Fruit fly (Drosophila melanogaster) whole organism, pupa: ENCODE results near the gene CG9213.
A peak's percentile ranks its signal among the peaks of the same experiment; 100 is the strongest.

Experiments
- CG10348 ChIP-seq: fragments of 200-800 bp; sonication (Bioruptor generic); IDR thresholded peaks from 2 replicates; pipeline ENCODE4 v1.3.6; 2022; ENCODE audit warnings: missing biosample characterization, missing genetic modification characterization
- CG12605 ChIP-seq: fragments of 200-800 bp; sonication (Bioruptor generic); IDR thresholded peaks from 2 replicates; pipeline ENCODE4 v1.3.6; 2022; ENCODE audit warnings: missing biosample characterization, missing genetic modification characterization
- CG13204 ChIP-seq: fragments of 200-800 bp; sonication (Bioruptor generic); optimal IDR thresholded peaks from 2 replicates; lab custom pipeline; 2018; ENCODE audit warnings: missing biosample characterization, mild to moderate bottlenecking, missing genetic modification characterization, moderate library complexity
- CG14655 ChIP-seq: fragments of 200-800 bp; sonication (Bioruptor generic); optimal IDR thresholded peaks from 3 replicates; lab custom pipeline; 2017; ENCODE audit warnings: mild to moderate bottlenecking, missing biosample characterization, missing genetic modification reagents, missing genetic modification characterization
- CG15710 ChIP-seq: fragments of 200-800 bp; sonication (Bioruptor generic); optimal IDR thresholded peaks from 2 replicates; lab custom pipeline; 2018; ENCODE audit warnings: missing biosample characterization, mild to moderate bottlenecking, missing genetic modification characterization, moderate library complexity
- CG17806 ChIP-seq: fragments of 200-800 bp; sonication (Bioruptor generic); optimal IDR thresholded peaks from 2 replicates; lab custom pipeline; 2018; ENCODE audit warnings: missing biosample characterization, mild to moderate bottlenecking, missing genetic modification characterization, moderate library complexity
- CG32121 ChIP-seq: fragments of 200-800 bp; sonication (Bioruptor generic); IDR thresholded peaks from 2 replicates; pipeline ENCODE4 v1.3.6; 2022; ENCODE audit warnings: missing biosample characterization, missing genetic modification characterization
- CG34367 ChIP-seq: fragments of 200-800 bp; sonication (Bioruptor generic); optimal IDR thresholded peaks from 2 replicates; lab custom pipeline; 2018; ENCODE audit warnings: missing biosample characterization, mild to moderate bottlenecking, missing genetic modification characterization
- CG4496 ChIP-seq: fragments of 200-800 bp; sonication (Bioruptor generic); IDR thresholded peaks from 3 replicates; pipeline ENCODE4 v1.3.6; 2022; ENCODE audit warnings: missing biosample characterization, missing genetic modification characterization
- CG8159 ChIP-seq: fragments of 200-800 bp; sonication (Bioruptor generic); optimal IDR thresholded peaks from 3 replicates; lab custom pipeline; 2018; ENCODE audit warnings: missing biosample characterization, mild to moderate bottlenecking, missing genetic modification characterization, moderate library complexity
- CG8301 ChIP-seq: fragments of 200-800 bp; sonication (Bioruptor generic); optimal IDR thresholded peaks from 2 replicates; lab custom pipeline; 2018; ENCODE audit warnings: missing biosample characterization, mild to moderate bottlenecking, missing genetic modification characterization
- CG9948 ChIP-seq: fragments of 200-800 bp; sonication (Bioruptor generic); optimal IDR thresholded peaks from 2 replicates; lab custom pipeline; 2018; ENCODE audit warnings: missing biosample characterization, mild to moderate bottlenecking, missing genetic modification characterization, moderate library complexity
- D1 ChIP-seq: fragments of 200-800 bp; sonication (Bioruptor generic); optimal IDR thresholded peaks from 2 replicates; lab custom pipeline; 2018; ENCODE audit warnings: missing biosample characterization, mild to moderate bottlenecking, missing genetic modification characterization, moderate library complexity
- EcR ChIP-seq: fragments of 200-800 bp; sonication (Bioruptor generic); optimal IDR thresholded peaks from 3 replicates; lab custom pipeline; 2019; ENCODE audit warnings: missing biosample characterization, missing genetic modification characterization, mild to moderate bottlenecking, moderate library complexity, missing genetic modification reagents
- Ets98B ChIP-seq: fragments of 200-800 bp; sonication (Bioruptor generic); IDR thresholded peaks from 2 replicates; pipeline ENCODE4 v1.3.6; 2022; ENCODE audit warnings: missing biosample characterization, missing genetic modification characterization
- Pif1A ChIP-seq: fragments of 200-800 bp; sonication (Bioruptor generic); optimal IDR thresholded peaks from 3 replicates; lab custom pipeline; 2016; ENCODE audit warnings: missing biosample characterization, missing genetic modification characterization
- Pif1B ChIP-seq: fragments of 200-800 bp; sonication (Bioruptor generic); optimal IDR thresholded peaks from 3 replicates; lab custom pipeline; 2016; ENCODE audit warnings: missing biosample characterization, missing genetic modification characterization
- Snoo ChIP-seq: fragments of 200-800 bp; sonication (Bioruptor generic); optimal IDR thresholded peaks from 3 replicates; lab custom pipeline; 2017; ENCODE audit warnings: missing biosample characterization, mild to moderate bottlenecking, missing genetic modification characterization, inconsistent platforms
- fd96Ca ChIP-seq: fragments of 200-800 bp; sonication (Bioruptor generic); IDR thresholded peaks from 3 replicates; pipeline ENCODE4 v1.3.6; 2022; ENCODE audit warnings: missing biosample characterization, missing genetic modification characterization
- gl ChIP-seq: fragments of 200-800 bp; sonication (Bioruptor generic); optimal IDR thresholded peaks from 2 replicates; lab custom pipeline; 2018; ENCODE audit warnings: missing biosample characterization, mild to moderate bottlenecking, missing genetic modification characterization
- rn ChIP-seq: fragments of 200-800 bp; sonication (Bioruptor generic); IDR thresholded peaks from 2 replicates; pipeline ENCODE4 v1.3.6; 2022; ENCODE audit warnings: missing biosample characterization, missing genetic modification characterization

The CG9213 gene

dm6 chrX:15592822-15593476 lies 18.6 kb upstream of the CG9213 start:
- no peak for TF ChIP-seq CG4496 (GFP tag; lab: Robert Waterston, UW)
- TF ChIP-seq CG32121, result no peak
- TF ChIP-seq EcR (GFP tag; lab: Kevin White, UChicago), result peak; percentile 33
- no peak for TF ChIP-seq CG14655 (GFP tag; lab: Kevin White, UChicago)
- TF ChIP-seq fd96Ca (GFP tag; lab: Robert Waterston, UW), result no peak
- no peak for TF ChIP-seq CG17806 (tag; lab: Kevin White, UChicago)
- TF ChIP-seq CG12605, result no peak
- TF ChIP-seq CG8159, result no peak
- TF ChIP-seq Ets98B (GFP tag; lab: Robert Waterston, UW), result no peak

DNA sequence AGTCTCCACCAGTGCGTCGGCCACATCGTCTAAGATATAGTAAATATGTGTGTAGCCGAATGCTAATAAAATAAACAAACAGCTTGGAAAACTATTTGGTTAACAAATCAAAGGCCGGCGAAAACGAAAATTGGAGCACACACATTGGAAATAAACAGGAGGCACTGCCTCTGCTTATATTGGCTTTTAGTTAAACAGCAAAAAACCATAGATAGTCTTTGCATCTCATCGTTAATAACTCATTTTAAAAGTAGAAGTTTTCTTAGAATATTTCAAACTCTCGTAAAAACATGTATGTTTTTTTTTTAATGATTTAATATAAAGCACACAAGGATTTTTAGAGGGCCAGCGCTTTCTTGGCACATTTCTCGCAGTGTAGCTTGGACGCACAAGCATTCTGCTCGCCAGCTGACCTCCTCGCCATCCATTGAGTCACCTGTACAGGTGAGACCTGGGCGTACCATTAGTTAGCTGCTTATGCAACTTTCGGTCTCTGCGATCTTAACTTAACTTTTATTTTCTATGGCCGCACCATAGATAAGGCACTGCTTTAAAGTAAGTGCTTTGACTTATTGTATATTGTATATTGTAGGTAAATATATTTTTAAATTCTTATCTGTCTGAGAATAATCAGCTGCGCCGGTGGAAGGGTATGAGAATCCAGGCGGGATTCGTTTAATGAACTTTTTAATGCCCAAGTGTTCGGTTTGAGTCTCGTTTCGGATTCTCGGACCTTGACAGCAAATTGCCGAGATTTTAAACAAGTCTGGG lies 17.6 kb upstream of the CG9213 start:
- TF ChIP-seq CG4496 (GFP tag; lab: Robert Waterston, UW) (0 out of 3 replicates have a peak, but pooled peaks have one; percentile 42), CG34367 (no peak), EcR (GFP tag; lab: Kevin White, UChicago) (peak; percentile 66)
- TF ChIP-seq, all 21 proteins: peak for 2

- TF ChIP-seq D1 (tag; lab: Kevin White, UChicago) (no peak), Snoo (tag; lab: Kevin White, UChicago) (no peak), CG4496 (GFP tag; lab: Robert Waterston, UW) (no peak), CG32121 (no peak), CG8159 (no peak), CG13204 (GFP tag; lab: Kevin White, UChicago) (no peak)
Observed at dm6 chrX:15587433-15587832, 13.1 kb upstream of the CG9213 start, which contains the start of gene Alp11. Alp11 (plus strand) TSS chrX:15587733.

dm6 chrX:15583842-15584441 lies 9.6 kb upstream of the CG9213 start:
- TF ChIP-seq CG9948 (tag; lab: Kevin White, UChicago) (no peak), CG17806 (tag; lab: Kevin White, UChicago) (no peak), D1 (tag; lab: Kevin White, UChicago) (no peak), Snoo (tag; lab: Kevin White, UChicago) (no peak), CG32121 (no peak), fd96Ca (GFP tag; lab: Robert Waterston, UW) (no peak), CG34367 (no peak), CG12605 (no peak), CG14655 (GFP tag; lab: Kevin White, UChicago) (no peak), Pif1B (GFP tag; lab: Kevin White, UChicago) (no peak), CG13204 (GFP tag; lab: Kevin White, UChicago) (no peak), CG8159 (no peak), Ets98B (GFP tag; lab: Robert Waterston, UW) (no peak), CG10348 (GFP tag; lab: Robert Waterston, UW) (no peak), Pif1A (GFP tag; lab: Kevin White, UChicago) (no peak), EcR (GFP tag; lab: Kevin White, UChicago) (no peak), gl (tag; lab: Kevin White, UChicago) (no peak), CG15710 (tag; lab: Kevin White, UChicago) (no peak), rn (GFP tag; lab: Robert Waterston, UW) (no peak)

DNA sequence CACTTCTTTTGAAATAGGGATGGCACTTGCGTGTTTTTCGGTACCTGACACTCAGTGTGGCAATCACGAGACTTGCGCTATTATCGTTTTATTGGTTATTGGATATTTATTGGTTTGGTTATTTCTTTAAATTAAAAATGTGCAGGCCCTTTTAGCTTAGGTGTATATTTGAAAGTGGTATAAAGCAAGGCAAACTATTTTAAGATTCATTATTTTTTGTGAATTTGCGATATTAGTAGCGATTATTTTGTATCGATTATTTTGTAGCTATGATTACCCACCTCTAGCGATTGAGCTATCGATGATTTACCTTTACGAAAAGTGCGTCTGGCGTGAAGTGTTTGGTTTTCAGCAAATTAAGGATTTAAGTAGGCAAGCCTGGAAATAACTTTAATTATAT lies 8.5 kb upstream of the CG9213 start, which contains the start of the genes CG9215 and CG8097:
CG9215 (minus strand) TSS at position 22 of the 400 bp plus-strand sequence.
CG8097 (plus strand) TSS at position 307 of the 400 bp plus-strand sequence.
- no peak for TF ChIP-seq EcR (GFP tag; lab: Kevin White, UChicago)
- no peak for TF ChIP-seq CG14655 (GFP tag; lab: Kevin White, UChicago)
- peak; percentile 27 for TF ChIP-seq CG15710 (tag; lab: Kevin White, UChicago)
- peak; percentile 7 for TF ChIP-seq CG9948 (tag; lab: Kevin White, UChicago)

DNA sequence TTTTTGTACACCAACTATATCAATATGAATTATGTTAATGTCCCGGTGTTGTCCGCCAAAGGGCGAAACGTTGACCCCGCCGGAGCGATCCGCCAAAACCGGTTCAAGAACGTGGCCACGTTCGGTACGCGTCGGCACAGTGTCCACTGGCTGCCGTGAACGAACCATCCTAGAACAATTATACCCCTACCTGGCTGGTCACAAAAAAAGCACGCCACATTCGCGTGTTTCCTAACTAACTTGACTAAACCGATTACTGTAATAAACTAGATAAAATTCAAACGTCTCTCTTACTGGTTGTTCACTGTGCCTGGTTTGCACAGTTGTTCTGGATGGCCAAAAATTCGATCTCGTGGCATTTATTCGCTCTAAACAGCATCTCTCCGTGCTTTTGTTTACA lies 5.2 kb upstream of the CG9213 start:
- TF ChIP-seq CG8159 (peak; percentile 84), D1 (tag; lab: Kevin White, UChicago) (peak; percentile 61), Ets98B (GFP tag; lab: Robert Waterston, UW) (peak; percentile 93), CG13204 (GFP tag; lab: Kevin White, UChicago) (no peak), CG14655 (GFP tag; lab: Kevin White, UChicago) (no peak), Pif1B (GFP tag; lab: Kevin White, UChicago) (peak; percentile 95), Snoo (tag; lab: Kevin White, UChicago) (peak; percentile 96), CG17806 (tag; lab: Kevin White, UChicago) (peak; percentile 87), Pif1A (GFP tag; lab: Kevin White, UChicago) (peak; percentile 96), CG9948 (tag; lab: Kevin White, UChicago) (peak; percentile 89), CG15710 (tag; lab: Kevin White, UChicago) (peak; percentile 91), CG10348 (GFP tag; lab: Robert Waterston, UW) (peak; percentile 34; the same call in 1 of the 2 replicates), CG32121 (peak; percentile 91), CG12605 (peak; percentile 87), CG34367 (peak; percentile 90), rn (GFP tag; lab: Robert Waterston, UW) (peak; percentile 79; the same call in 1 of the 2 replicates), gl (tag; lab: Kevin White, UChicago) (peak; percentile 87), EcR (GFP tag; lab: Kevin White, UChicago) (peak; percentile 84), fd96Ca (GFP tag; lab: Robert Waterston, UW) (peak; percentile 96), CG8301 (peak; percentile 92), CG4496 (GFP tag; lab: Robert Waterston, UW) (peak; percentile 97)
